Fruit fly (Drosophila melanogaster): Measurements from ENCODE around the gene Glut4EF.

Gene Glut4EF

DNA sequence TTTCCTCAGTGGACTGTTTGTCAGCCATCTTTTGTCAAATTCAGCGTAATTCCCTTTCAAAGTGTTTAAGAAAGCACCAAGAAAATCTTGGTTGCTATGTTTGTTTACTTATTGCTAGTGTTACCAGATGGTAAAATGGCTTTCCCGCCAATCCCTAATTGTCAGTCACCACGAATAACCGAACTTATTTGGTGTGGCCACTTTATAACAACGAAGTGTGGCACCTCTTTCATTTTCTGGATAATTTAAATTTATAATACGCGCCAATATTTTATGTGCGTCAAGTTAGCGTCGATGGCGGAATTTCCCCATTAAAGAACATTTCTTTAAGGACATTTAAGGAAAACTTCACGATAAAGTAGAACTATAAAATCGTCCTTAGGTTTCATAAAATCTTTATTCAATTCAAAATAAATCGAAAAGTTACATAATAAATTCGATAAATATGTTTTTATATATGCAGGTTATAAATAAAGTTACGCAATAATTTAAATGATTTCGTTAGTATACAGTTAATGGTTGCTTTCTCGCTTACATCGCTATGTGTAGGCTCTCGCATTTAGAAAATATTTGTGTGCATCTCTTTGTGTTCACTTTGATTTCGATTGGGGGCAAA lies 126.8 kb downstream of the Glut4EF start, which contains the start of gene CG5359:
TSS of gene CG5359 (minus strand) at position 103 of the 616 bp plus-strand sequence.
- TF ChIP-seq fkh (GFP tag; optimal IDR thresholded peaks at IDR 0.05): peak; percentile 98
- TF ChIP-seq Eip93F (GFP tag; optimal IDR thresholded peaks at IDR 0.05): no peak
- no peak for TF ChIP-seq OdsH (GFP tag; optimal IDR thresholded peaks at IDR 0.05)
- TF ChIP-seq vri (GFP tag; optimal IDR thresholded peaks at IDR 0.05): peak; percentile 55
- no peak for TF ChIP-seq CG8119 (GFP tag; IDR thresholded peaks at IDR 0.05)
- no peak for TF ChIP-seq CG31627 (GFP tag; optimal IDR thresholded peaks at IDR 0.05)
- TF ChIP-seq CG3919 (GFP tag; optimal IDR thresholded peaks at IDR 0.05): no peak
- no peak for TF ChIP-seq fd59A (GFP tag; optimal IDR thresholded peaks at IDR 0.05)

DNA sequence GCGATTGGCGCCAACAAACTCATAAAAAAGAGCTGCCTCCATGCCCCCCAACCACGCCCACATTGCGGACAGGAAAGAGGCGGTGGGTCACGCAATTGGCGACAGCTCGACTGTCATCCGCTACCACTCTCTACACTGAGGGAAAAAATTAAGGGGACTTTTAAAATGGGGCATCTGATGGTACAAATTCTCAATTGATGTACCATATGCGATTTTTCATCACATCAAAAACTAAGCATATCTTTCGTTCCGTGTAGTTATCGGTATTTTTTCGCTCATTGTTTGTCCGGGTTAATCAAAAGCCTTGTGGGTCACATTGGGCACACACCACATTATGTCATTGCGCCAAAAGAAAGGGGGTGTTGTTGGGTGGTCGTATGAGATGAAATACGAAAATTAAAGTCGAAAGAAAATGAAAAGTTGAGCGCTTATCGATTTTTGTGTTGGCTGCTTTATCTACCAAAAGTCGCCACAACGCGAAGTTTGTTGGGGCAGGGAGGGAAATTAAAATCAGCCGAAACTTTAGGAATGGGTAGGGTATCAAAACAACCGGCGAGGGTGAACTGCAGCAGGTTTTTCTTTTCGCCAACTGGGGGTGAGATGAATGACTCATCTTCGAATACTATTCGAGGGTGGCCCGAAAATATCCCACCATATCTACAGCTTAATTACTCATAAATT lies 149.7 kb downstream of the Glut4EF start:
- TF ChIP-seq vri (GFP tag; optimal IDR thresholded peaks at IDR 0.05) (peak; percentile 56), svp (GFP tag) (peak; percentile 48), achi (GFP tag; optimal IDR thresholded peaks at IDR 0.05) (no peak), CG6163 (GFP tag; IDR thresholded peaks at IDR 0.05) (peak; percentile 45; the same call in 1 of the 3 replicates)

DNA sequence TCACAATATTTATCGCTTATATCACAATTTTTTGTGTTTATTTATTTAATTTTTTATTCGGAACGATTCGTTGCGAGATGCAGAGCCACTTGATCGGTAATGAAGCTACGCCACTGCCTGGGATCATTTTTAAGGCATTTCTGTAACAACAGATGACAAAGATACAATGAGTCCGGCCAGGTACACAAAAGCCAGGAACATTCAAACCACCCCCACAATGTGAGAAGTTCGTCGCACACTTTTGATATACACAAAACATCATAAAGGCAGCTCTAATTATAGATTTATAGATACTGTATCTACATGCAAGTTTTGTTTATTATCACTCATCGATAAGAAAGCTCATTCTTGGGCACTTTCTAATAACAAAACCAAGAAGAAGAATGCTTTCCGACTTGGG lies 150.6 kb downstream of the Glut4EF start, which contains the start of gene CG31407:
TSS of gene CG31407 (minus strand) at position 101 of the 400 bp plus-strand sequence.
- TF ChIP-seq CG8319 (GFP tag; optimal IDR thresholded peaks at IDR 0.05) (no peak), acj6 (GFP tag; optimal IDR thresholded peaks at IDR 0.05) (no peak), CG10669 (GFP tag; optimal IDR thresholded peaks at IDR 0.05) (no peak), svp (GFP tag) (no peak), Hr4 (GFP tag; optimal IDR thresholded peaks at IDR 0.05) (no peak), CG6163 (GFP tag; IDR thresholded peaks at IDR 0.05) (no peak), CG11762 (GFP tag; optimal IDR thresholded peaks at IDR 0.05; ENCODE audit: insufficient read depth) (no peak), Hr38 (GFP tag; optimal IDR thresholded peaks at IDR 0.05) (no peak), CG15336 (GFP tag; IDR thresholded peaks at IDR 0.05) (no peak), CG4318 (GFP tag; optimal IDR thresholded peaks at IDR 0.05) (no peak), ss (GFP tag; optimal IDR thresholded peaks at IDR 0.05) (no peak), dsx (GFP tag; optimal IDR thresholded peaks at IDR 0.05; ENCODE audit: poor library complexity, severe bottlenecking) (no peak), dac (GFP tag; optimal IDR thresholded peaks at IDR 0.05) (no peak), CG3919 (GFP tag; optimal IDR thresholded peaks at IDR 0.05) (no peak), pdm3 (GFP tag; optimal IDR thresholded peaks at IDR 0.05) (no peak), net (GFP tag; optimal IDR thresholded peaks at IDR 0.05) (no peak)

dm6 chr3R:10028378-10028777 lies 153.9 kb downstream of the Glut4EF start:
- TF ChIP-seq CG10669 (GFP tag; optimal IDR thresholded peaks at IDR 0.05) (no peak), CG9139 (GFP tag; optimal IDR thresholded peaks at IDR 0.05) (no peak), eg (GFP tag; IDR thresholded peaks at IDR 0.05) (peak; percentile 42; the same call in 1 of the 3 replicates), dsx (GFP tag; optimal IDR thresholded peaks at IDR 0.05; ENCODE audit: poor library complexity, severe bottlenecking) (no peak), Hr4 (GFP tag; optimal IDR thresholded peaks at IDR 0.05) (peak; percentile 54), CG10631 (GFP tag; optimal IDR thresholded peaks at IDR 0.05) (no peak), CG6276 (GFP tag; optimal IDR thresholded peaks at IDR 0.05) (peak; percentile 59), Hr39 (GFP tag; optimal IDR thresholded peaks at IDR 0.05) (no peak), CG15336 (GFP tag; IDR thresholded peaks at IDR 0.05) (peak; percentile 68), Eip93F (GFP tag; optimal IDR thresholded peaks at IDR 0.05) (no peak), esn (GFP tag; optimal IDR thresholded peaks at IDR 0.05) (no peak), CG11902 (GFP tag; optimal IDR thresholded peaks at IDR 0.05) (no peak), Hr38 (GFP tag; optimal IDR thresholded peaks at IDR 0.05) (no peak), fd59A (GFP tag; optimal IDR thresholded peaks at IDR 0.05) (no peak), CG6808 (GFP tag; optimal IDR thresholded peaks at IDR 0.05) (no peak), dac (GFP tag; optimal IDR thresholded peaks at IDR 0.05) (peak; percentile 33), CG32006 (GFP tag; optimal IDR thresholded peaks at IDR 0.05) (peak; percentile 59), Lpt (GFP tag; optimal IDR thresholded peaks at IDR 0.05) (no peak), Ets21C (GFP tag; optimal IDR thresholded peaks at IDR 0.05) (no peak), CG3032 (tag; optimal IDR thresholded peaks at IDR 0.05) (no peak), Ets96B (tag; optimal IDR thresholded peaks at IDR 0.05) (no peak), Eip78C (GFP tag) (peak; percentile 23), CG6163 (GFP tag; IDR thresholded peaks at IDR 0.05) (no peak), lz (GFP tag; optimal IDR thresholded peaks at IDR 0.05) (no peak), OdsH (GFP tag; optimal IDR thresholded peaks at IDR 0.05) (peak; percentile 8), CG4318 (GFP tag; optimal IDR thresholded peaks at IDR 0.05) (no peak), Met (GFP tag; optimal IDR thresholded peaks at IDR 0.05) (no peak), cyc (GFP tag; optimal IDR thresholded peaks at IDR 0.05) (no peak), CG31627 (GFP tag; optimal IDR thresholded peaks at IDR 0.05) (no peak), CG3919 (GFP tag; optimal IDR thresholded peaks at IDR 0.05) (no peak), CG1621 (tag; optimal IDR thresholded peaks at IDR 0.05) (no peak)

Measured in whole organism, prepupa.